Fruit fly (Drosophila melanogaster): ENCODE results near the gene CG31445.

CG31445 gene

DNA sequence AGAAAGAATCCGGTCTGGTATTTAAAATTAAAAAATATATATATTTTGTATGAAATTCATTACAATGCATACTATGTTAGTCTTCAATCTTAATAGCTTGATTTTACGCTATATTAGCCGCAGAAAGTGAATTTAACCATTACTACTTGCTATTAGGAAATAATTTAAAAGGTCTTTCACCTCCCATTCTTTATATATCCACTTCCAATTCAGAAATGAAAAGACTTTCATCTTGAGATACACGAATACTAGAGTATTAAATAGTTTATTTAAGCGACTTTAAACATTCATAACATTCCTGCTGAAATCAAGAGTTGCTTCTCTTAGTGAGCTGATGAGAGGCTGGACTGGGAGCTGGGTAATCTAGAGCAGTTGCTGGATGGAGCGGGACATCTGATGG, at the start of gene CG31445:
Gene CG31445 (minus strand): TSS at position 101 of the 400 bp plus-strand sequence.
- no peak for TF ChIP-seq CTCF (optimal IDR thresholded peaks at IDR 0.05)
- TF ChIP-seq CG8478 (optimal IDR thresholded peaks at IDR 0.05) = no peak

DNA sequence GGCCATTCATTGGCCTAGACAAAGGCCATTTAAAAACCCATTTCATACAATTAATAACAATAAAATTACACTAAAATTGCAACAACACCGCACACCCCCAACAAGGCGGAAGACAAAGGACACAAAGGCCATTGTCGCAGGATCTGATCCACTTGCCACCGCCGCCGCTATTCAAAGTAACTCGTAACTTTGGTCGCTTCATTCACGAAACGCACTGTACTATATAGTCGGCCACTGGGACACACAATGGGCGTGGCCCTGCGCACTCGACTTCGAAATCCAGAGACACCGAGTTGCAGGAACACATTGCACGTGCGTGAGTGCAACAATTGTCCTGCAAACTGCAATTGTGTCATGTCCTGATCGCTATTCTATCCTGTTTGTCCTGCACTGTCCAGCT, 48.8 kb upstream of the CG31445 start:
- no peak for TF ChIP-seq CTCF (optimal IDR thresholded peaks at IDR 0.05)
- TF ChIP-seq CG8478 (optimal IDR thresholded peaks at IDR 0.05) = no peak

dm6 chr3R:29291932-29292331, 47.3 kb upstream of the CG31445 start:
- TF ChIP-seq CTCF (optimal IDR thresholded peaks at IDR 0.05) (no peak), CG8478 (optimal IDR thresholded peaks at IDR 0.05) (no peak)

- TF ChIP-seq CTCF (optimal IDR thresholded peaks at IDR 0.05) (no peak), CG8478 (optimal IDR thresholded peaks at IDR 0.05) (no peak)
Measured at dm6 chr3R:29290588-29291530, 46.2 kb upstream of the CG31445 start.

- TF ChIP-seq CTCF (optimal IDR thresholded peaks at IDR 0.05) (no peak), CG8478 (optimal IDR thresholded peaks at IDR 0.05) (no peak)
Measured at dm6 chr3R:29287320-29287957, 42.8 kb upstream of the CG31445 start.

- no peak for TF ChIP-seq CG8478 (optimal IDR thresholded peaks at IDR 0.05)
Measured at dm6 chr3R:29284315-29284714, 39.7 kb upstream of the CG31445 start.

dm6 chr3R:29282939-29283616, 38.5 kb upstream of the CG31445 start:
- TF ChIP-seq CTCF (optimal IDR thresholded peaks at IDR 0.05) (no peak), CG8478 (optimal IDR thresholded peaks at IDR 0.05) (no peak)

dm6 chr3R:29280633-29281572, 36.3 kb upstream of the CG31445 start:
- no peak for TF ChIP-seq CG8478 (optimal IDR thresholded peaks at IDR 0.05)
- TF ChIP-seq CTCF (optimal IDR thresholded peaks at IDR 0.05) = no peak

DNA sequence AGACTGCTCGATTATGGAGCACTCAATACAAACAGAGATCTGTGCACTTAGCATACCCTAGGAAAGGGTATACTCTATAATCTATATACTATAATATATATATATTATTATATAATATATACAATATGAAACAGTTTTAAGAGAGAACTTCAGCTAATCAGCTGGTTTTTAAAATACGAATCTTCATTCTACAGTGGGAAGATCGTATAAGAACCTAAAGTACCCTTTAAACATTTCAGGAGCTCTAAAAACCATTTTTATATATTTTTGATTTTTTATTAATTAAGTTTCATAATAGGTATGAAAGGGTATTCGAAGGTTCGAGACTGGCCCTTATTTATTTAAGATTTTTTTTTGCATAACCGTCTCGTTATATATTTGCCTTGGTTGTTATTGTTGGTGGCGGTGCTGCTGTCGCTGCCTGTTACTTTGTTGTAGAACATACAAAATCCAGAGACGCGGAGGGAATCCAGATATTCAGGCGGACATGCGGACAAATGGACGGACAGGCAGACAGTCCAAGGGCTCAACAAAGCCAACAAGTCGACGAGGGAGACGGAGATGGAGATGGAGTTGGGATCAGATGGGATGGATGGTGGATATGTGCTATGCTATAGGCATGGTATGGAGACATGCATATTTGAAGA, 35.1 kb upstream of the CG31445 start:
- TF ChIP-seq CTCF (optimal IDR thresholded peaks at IDR 0.05) (no peak), CG8478 (optimal IDR thresholded peaks at IDR 0.05) (no peak)

- TF ChIP-seq CTCF (optimal IDR thresholded peaks at IDR 0.05) (no peak), CG8478 (optimal IDR thresholded peaks at IDR 0.05) (no peak)
Measured at dm6 chr3R:29277748-29278147, 33.1 kb upstream of the CG31445 start.

DNA sequence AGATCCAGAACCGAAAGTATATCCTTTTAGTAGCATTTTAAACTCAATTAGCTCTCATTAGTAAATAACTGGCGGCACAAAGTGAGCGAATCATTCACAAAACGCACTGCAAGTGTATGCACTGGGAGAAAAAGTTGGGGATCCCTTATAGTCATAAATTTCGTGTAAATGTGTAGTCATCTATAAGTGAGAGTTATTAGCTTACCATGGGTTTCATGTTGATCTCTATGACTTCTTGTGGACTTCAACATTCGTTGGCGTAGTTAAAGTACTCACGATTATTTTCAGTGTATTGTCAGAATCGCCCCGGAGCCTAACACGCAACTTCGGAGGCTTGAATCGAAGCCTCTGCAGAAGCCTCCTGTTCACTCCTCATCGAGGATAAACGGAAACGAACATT, 32.4 kb upstream of the CG31445 start:
- TF ChIP-seq CG8478 (optimal IDR thresholded peaks at IDR 0.05) (no peak), CTCF (optimal IDR thresholded peaks at IDR 0.05) (no peak)

DNA sequence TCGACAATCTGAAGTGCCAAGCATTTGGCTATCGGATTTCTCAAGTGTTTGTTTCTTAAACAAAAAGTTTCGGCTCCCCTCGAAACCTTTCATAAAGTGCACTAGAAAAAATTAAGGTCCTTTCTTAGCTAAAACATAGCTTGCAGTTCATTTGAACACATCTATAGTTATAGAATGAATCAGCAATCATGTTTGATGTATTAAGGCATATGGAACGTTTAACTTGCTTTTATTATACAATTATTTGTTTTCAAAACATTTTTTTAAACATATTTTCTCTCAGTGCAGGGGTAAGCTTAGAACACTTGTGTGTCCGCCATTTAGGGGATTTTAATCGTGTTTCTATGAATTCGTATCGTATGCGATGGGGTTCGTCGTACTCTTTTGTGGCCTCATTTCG, 30.0 kb upstream of the CG31445 start:
- TF ChIP-seq CTCF (optimal IDR thresholded peaks at IDR 0.05) (no peak), CG8478 (optimal IDR thresholded peaks at IDR 0.05) (no peak)

DNA sequence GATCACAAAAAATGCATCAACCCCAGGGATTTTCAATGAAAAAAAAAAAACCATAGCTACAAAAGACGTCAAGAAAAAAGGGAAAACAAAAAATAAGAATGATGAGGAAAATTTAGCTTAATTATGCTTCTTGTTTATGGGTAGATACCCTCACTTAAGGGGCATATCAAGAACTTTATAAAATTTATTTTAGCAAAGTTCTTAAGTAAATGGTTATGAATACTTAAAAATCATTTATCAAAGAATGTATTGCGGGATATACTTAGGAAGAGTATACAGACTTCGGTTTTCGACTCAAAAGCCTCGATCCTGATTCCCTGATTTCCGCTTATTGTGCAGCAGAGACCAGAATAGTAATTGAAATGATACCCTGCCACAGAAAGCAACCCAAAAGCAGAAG, 28.4 kb upstream of the CG31445 start:
- TF ChIP-seq CTCF (optimal IDR thresholded peaks at IDR 0.05) = no peak
- no peak for TF ChIP-seq CG8478 (optimal IDR thresholded peaks at IDR 0.05)

DNA sequence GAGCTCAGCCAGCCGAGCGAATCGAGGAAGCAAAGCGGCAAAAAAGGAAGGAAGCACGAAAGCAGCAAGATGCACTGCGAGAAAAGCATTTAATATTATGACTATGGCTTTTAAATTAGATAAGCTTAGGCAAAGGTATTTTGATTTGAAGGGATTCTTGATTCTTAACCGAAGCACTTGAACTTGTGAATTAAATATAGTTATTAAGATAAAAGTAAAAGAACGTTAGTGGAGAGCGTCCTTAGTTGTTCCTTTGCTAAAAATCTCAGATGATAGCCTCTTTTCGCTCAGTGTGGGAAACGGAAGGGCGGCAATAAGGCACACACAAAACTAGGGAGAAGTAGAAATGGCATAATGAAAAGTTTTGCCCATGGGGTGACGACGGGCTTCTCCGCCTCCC, 24.6 kb upstream of the CG31445 start:
- TF ChIP-seq CG8478 (optimal IDR thresholded peaks at IDR 0.05) (no peak), CTCF (optimal IDR thresholded peaks at IDR 0.05) (no peak)

Data from S2 (cell line).